Worm (Caenorhabditis elegans): ENCODE results near the gene M03F4.4.

- no peak for TF ChIP-seq scrt-1 (GFP tag; IDR thresholded peaks at IDR 0.05)
- no peak for TF ChIP-seq ama-1 (optimal IDR thresholded peaks at IDR 0.05)
- TF ChIP-seq tbx-11 (GFP tag; IDR thresholded peaks at IDR 0.05), result no peak
- TF ChIP-seq sea-1 (GFP tag; conservative IDR thresholded peaks at IDR 0.05), result no peak
- TF ChIP-seq flt-1 (GFP tag; IDR thresholded peaks at IDR 0.05), result no peak
- no peak for TF ChIP-seq tra-4 (tag; optimal IDR thresholded peaks at IDR 0.05)
- TF ChIP-seq hmbx-1 (tag; optimal IDR thresholded peaks at IDR 0.05), result no peak
These were observed at the start of gene M03F4.4 for ce11 chrX:4957259-4957658.

Measured in whole organism, early embryonic.